Worm (Caenorhabditis elegans): ENCODE data around the gene faxc-2.

The faxc-2 gene

DNA sequence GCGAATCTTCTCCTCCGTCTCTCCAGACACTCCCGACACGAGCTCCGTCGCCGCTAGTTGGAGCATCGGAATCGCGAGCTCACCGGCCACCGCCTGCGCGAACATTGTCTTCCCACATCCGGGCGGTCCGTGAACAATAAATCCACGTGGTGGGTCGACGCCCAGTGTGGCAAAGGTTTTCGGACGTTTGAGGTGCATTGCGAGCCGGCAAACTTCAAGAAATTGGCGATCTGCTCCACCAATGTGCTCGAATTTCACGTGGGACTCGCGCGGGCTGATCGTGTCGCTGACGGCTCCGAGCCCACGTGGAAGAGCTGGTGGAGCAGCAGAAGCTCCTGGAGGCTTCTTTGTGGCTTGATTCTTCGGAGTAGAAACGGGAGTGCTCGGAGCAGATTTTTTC is 7.5 kb downstream of the faxc-2 start:
- TF ChIP-seq snpc-4 (tag; optimal IDR thresholded peaks at IDR 0.05) (no peak), unc-55 (GFP tag; optimal IDR thresholded peaks at IDR 0.05) (no peak), peb-1 (tag; optimal IDR thresholded peaks at IDR 0.05) (no peak), nhr-10 (tag; optimal IDR thresholded peaks at IDR 0.05) (no peak), nhr-237 (tag; optimal IDR thresholded peaks at IDR 0.05) (no peak), dmd-4 (tag; optimal IDR thresholded peaks at IDR 0.05) (no peak)

DNA sequence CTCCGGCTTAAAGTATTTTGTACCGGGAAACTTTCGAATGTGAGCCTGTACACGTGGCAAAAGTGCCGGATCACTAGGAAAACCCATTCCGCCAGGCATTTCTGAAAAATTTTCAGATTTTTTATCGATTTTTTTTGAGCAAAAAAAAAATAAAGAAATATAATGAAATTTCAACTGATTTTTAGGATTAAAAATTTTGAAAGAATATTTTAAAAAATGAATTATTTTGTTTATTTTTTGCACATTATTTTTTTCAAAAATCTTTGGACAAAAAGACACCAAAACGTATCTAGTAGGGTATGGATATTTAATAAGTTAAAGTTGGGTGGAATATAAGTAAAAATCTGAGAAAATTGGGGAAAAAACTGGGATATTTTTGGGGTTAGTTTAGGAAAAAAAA is 11.7 kb downstream of the faxc-2 start, which contains the start of gene mac-1:
TSS of gene mac-1 (minus strand) at position 101 of the 400 bp plus-strand sequence.
- TF ChIP-seq zag-1 (tag; optimal IDR thresholded peaks at IDR 0.05) (no peak), elt-3 (tag; optimal IDR thresholded peaks at IDR 0.05) (no peak), nhr-12 (tag; optimal IDR thresholded peaks at IDR 0.05) (no peak), nhr-129 (tag; optimal IDR thresholded peaks at IDR 0.05) (no peak), nhr-237 (tag; optimal IDR thresholded peaks at IDR 0.05) (no peak), ztf-1 (GFP tag; conservative IDR thresholded peaks at IDR 0.05) (no peak), crh-2 (tag; optimal IDR thresholded peaks at IDR 0.05) (no peak), ZK546.5 (tag; optimal IDR thresholded peaks at IDR 0.05) (no peak), mab-5 (tag; optimal IDR thresholded peaks at IDR 0.05) (no peak), ztf-4 (tag; optimal IDR thresholded peaks at IDR 0.05) (no peak), gmeb-1 (tag; optimal IDR thresholded peaks at IDR 0.05) (no peak), unc-62 (GFP tag; optimal IDR thresholded peaks at IDR 0.05) (no peak), unc-55 (GFP tag; optimal IDR thresholded peaks at IDR 0.05) (no peak), snpc-4 (tag; optimal IDR thresholded peaks at IDR 0.05) (no peak), ztf-11 (tag; optimal IDR thresholded peaks at IDR 0.05) (no peak), fos-1 (tag; optimal IDR thresholded peaks at IDR 0.05) (no peak), ceh-82 (tag; optimal IDR thresholded peaks at IDR 0.05) (no peak), egl-27 (tag; optimal IDR thresholded peaks at IDR 0.05) (no peak), sma-3 (GFP tag; optimal IDR thresholded peaks at IDR 0.05) (no peak)

DNA sequence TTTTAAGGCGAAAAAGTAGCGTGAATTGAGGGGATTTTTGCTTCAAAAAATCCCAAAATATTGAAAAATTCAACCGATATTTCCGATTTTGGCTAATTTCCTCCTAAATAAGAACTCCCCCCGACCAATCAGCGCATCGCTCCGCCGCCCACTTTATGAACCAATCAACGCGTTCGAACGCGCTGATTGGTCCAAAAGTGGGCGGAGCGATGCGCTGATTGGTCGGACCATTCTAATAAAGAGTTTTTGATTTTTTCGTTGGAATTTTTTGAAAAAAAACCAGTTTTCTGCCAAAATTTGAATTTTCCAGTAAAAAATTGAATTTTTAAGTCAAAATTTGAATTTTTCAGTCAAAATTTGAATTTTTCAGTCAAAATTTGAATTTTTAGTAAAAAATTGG is 12.1 kb downstream of the faxc-2 start:
- TF ChIP-seq lin-11 (tag; optimal IDR thresholded peaks at IDR 0.05) (no peak), nhr-77 (tag; optimal IDR thresholded peaks at IDR 0.05) (no peak), ztf-4 (tag; optimal IDR thresholded peaks at IDR 0.05) (no peak), ceh-16 (tag; optimal IDR thresholded peaks at IDR 0.05) (no peak), nhr-21 (tag; optimal IDR thresholded peaks at IDR 0.05) (no peak), lin-39 (tag; optimal IDR thresholded peaks at IDR 0.05) (no peak), ama-1 (optimal IDR thresholded peaks at IDR 0.05) (no peak), fos-1 (tag; optimal IDR thresholded peaks at IDR 0.05) (no peak), crh-2 (tag; optimal IDR thresholded peaks at IDR 0.05) (no peak), lin-13 (GFP tag; optimal IDR thresholded peaks at IDR 0.05) (no peak), nhr-10 (tag; optimal IDR thresholded peaks at IDR 0.05) (no peak)

DNA sequence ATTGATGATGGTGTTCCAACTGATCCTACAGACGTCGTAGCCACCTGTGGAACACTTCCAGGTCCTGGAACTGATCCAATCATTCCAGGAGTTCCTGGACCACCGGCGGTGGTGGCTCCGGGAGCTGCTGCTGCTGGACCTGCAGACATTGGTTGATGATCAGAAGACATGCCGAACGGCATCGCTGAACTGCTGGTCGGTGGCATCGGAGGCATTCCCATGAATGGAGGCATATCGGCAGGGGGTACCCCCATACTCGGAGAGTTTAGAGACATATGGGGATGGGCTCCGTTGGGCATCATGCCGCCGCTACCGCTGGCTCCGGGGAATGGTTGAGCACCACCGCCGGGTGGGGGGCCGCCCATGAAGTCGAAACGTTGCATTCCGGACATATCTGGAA is 16.2 kb downstream of the faxc-2 start:
- no peak for TF ChIP-seq crh-2 (tag; optimal IDR thresholded peaks at IDR 0.05)
- TF ChIP-seq peb-1 (tag; optimal IDR thresholded peaks at IDR 0.05): no peak
- no peak for TF ChIP-seq unc-55 (GFP tag; optimal IDR thresholded peaks at IDR 0.05)
- no peak for TF ChIP-seq nhr-23 (tag; optimal IDR thresholded peaks at IDR 0.05)
- no peak for TF ChIP-seq F13H6.1 (tag; optimal IDR thresholded peaks at IDR 0.05)
- TF ChIP-seq mdl-1 (tag; optimal IDR thresholded peaks at IDR 0.05): no peak
- TF ChIP-seq dmd-4 (tag; optimal IDR thresholded peaks at IDR 0.05): no peak
- TF ChIP-seq nhr-77 (tag; optimal IDR thresholded peaks at IDR 0.05): no peak
- TF ChIP-seq nhr-11 (tag; optimal IDR thresholded peaks at IDR 0.05): no peak
- TF ChIP-seq mab-5 (tag; optimal IDR thresholded peaks at IDR 0.05): no peak

ce11 chrII:13326478-13326877 is 17.4 kb downstream of the faxc-2 start:
- TF ChIP-seq lin-39 (tag; optimal IDR thresholded peaks at IDR 0.05): no peak
- no peak for TF ChIP-seq nhr-11 (tag; optimal IDR thresholded peaks at IDR 0.05)
- TF ChIP-seq ama-1 (optimal IDR thresholded peaks at IDR 0.05): no peak
- TF ChIP-seq ceh-82 (tag; optimal IDR thresholded peaks at IDR 0.05): no peak
- no peak for TF ChIP-seq lin-13 (GFP tag; optimal IDR thresholded peaks at IDR 0.05)
- no peak for TF ChIP-seq peb-1 (tag; optimal IDR thresholded peaks at IDR 0.05)
- TF ChIP-seq mbf-1 (tag; optimal IDR thresholded peaks at IDR 0.05): no peak
- no peak for TF ChIP-seq alr-1 (tag; optimal IDR thresholded peaks at IDR 0.05)
- TF ChIP-seq gmeb-1 (tag; optimal IDR thresholded peaks at IDR 0.05): no peak
- no peak for TF ChIP-seq skn-1 (tag; optimal IDR thresholded peaks at IDR 0.05)
- no peak for TF ChIP-seq unc-62 (GFP tag; optimal IDR thresholded peaks at IDR 0.05)
- TF ChIP-seq mab-5 (tag; optimal IDR thresholded peaks at IDR 0.05): no peak
- TF ChIP-seq C34F6.9 (tag; optimal IDR thresholded peaks at IDR 0.05): no peak
- TF ChIP-seq elt-3 (tag; optimal IDR thresholded peaks at IDR 0.05): no peak
- TF ChIP-seq zag-1 (tag; optimal IDR thresholded peaks at IDR 0.05): no peak
- TF ChIP-seq ztf-4 (tag; optimal IDR thresholded peaks at IDR 0.05): no peak

Measured in whole organism, L2 larva.